Worm (Caenorhabditis elegans) whole organism, L2 larva: ENCODE data around the gene T06E4.21.

Experiments
- C34F6.9 ChIP-seq: fragments of 150-350 bp; optimal IDR thresholded peaks from 2 replicates; lab custom pipeline; 2014; ENCODE audit warnings: missing biosample characterization, missing genetic modification characterization
- F13H6.1 ChIP-seq: sonication (generic microtip); optimal IDR thresholded peaks from 2 replicates; lab custom pipeline; 2016; ENCODE audit warnings: missing genetic modification characterization, missing compliant biosample characterization
- R02D3.7 ChIP-seq: fragments of 150-350 bp; optimal IDR thresholded peaks from 2 replicates; lab custom pipeline; 2014; ENCODE audit warnings: missing biosample characterization, missing genetic modification characterization
- ZK546.5 ChIP-seq: sonication (generic microtip); optimal IDR thresholded peaks from 2 replicates; lab custom pipeline; 2017; ENCODE audit warnings: missing biosample characterization, missing genetic modification characterization
- alr-1 ChIP-seq: fragments of 150-350 bp; optimal IDR thresholded peaks from 2 replicates; lab custom pipeline; 2014; ENCODE audit warnings: missing biosample characterization, missing genetic modification characterization
- aly-2 ChIP-seq: fragments of 150-350 bp; optimal IDR thresholded peaks from 2 replicates; lab custom pipeline; 2014; ENCODE audit warnings: missing biosample characterization, missing genetic modification characterization
- ama-1 ChIP-seq: fragments of 150-350 bp; optimal IDR thresholded peaks from 2 replicates; lab custom pipeline; 2018; ENCODE audit warnings: inconsistent platforms
- blmp-1 ChIP-seq: sonication (generic microtip); optimal IDR thresholded peaks from 2 replicates; lab custom pipeline; 2017; ENCODE audit warnings: missing genetic modification characterization, mild to moderate bottlenecking, missing compliant biosample characterization, antibody characterized with exemption, moderate library complexity; ENCODE audit not compliant: insufficient read depth
- ceh-16 ChIP-seq: fragments of 150-350 bp; optimal IDR thresholded peaks from 2 replicates; lab custom pipeline; 2014; ENCODE audit warnings: missing biosample characterization, missing genetic modification characterization
- ceh-82 ChIP-seq: fragments of 150-350 bp; optimal IDR thresholded peaks from 2 replicates; lab custom pipeline; 2014; ENCODE audit warnings: missing biosample characterization, missing genetic modification characterization
- crh-2 ChIP-seq: sonication (generic microtip); optimal IDR thresholded peaks from 2 replicates; lab custom pipeline; 2017; ENCODE audit warnings: missing biosample characterization, missing genetic modification characterization
- dmd-4 ChIP-seq: sonication (generic microtip); optimal IDR thresholded peaks from 2 replicates; lab custom pipeline; 2017; ENCODE audit warnings: missing biosample characterization, missing genetic modification characterization
- egl-27 ChIP-seq: sonication (generic microtip); optimal IDR thresholded peaks from 3 replicates; lab custom pipeline; 2017; ENCODE audit warnings: missing biosample characterization, missing genetic modification reagents, missing genetic modification characterization
- elt-1 ChIP-seq: fragments of 150-350 bp; optimal IDR thresholded peaks from 2 replicates; lab custom pipeline; 2014; ENCODE audit warnings: missing biosample characterization, missing genetic modification characterization
- fos-1 ChIP-seq: fragments of 150-350 bp; optimal IDR thresholded peaks from 2 replicates; lab custom pipeline; 2014; ENCODE audit warnings: missing biosample characterization, missing genetic modification characterization
- lin-11 ChIP-seq: fragments of 150-350 bp; sonication (generic microtip); optimal IDR thresholded peaks from 2 replicates; lab custom pipeline; 2014; ENCODE audit warnings: missing biosample characterization, missing genetic modification characterization, inconsistent platforms, mixed read lengths
- lin-13 ChIP-seq: fragments of 150-350 bp; optimal IDR thresholded peaks from 2 replicates; lab custom pipeline; 2014; ENCODE audit warnings: missing biosample characterization, missing genetic modification reagents, missing genetic modification characterization
- lin-39 ChIP-seq: fragments of 150-350 bp; optimal IDR thresholded peaks from 2 replicates; lab custom pipeline; 2014; ENCODE audit warnings: missing biosample characterization, missing genetic modification reagents, missing genetic modification characterization
- mab-5 ChIP-seq: fragments of 150-350 bp; optimal IDR thresholded peaks from 2 replicates; lab custom pipeline; 2014; ENCODE audit warnings: missing biosample characterization, missing genetic modification characterization
- nhr-11 ChIP-seq: fragments of 150-350 bp; optimal IDR thresholded peaks from 2 replicates; lab custom pipeline; 2014; ENCODE audit warnings: missing biosample characterization, missing genetic modification characterization
- nhr-12 ChIP-seq: fragments of 150-350 bp; optimal IDR thresholded peaks from 2 replicates; lab custom pipeline; 2014; ENCODE audit warnings: missing biosample characterization, missing genetic modification characterization
- nhr-129 ChIP-seq: fragments of 150-350 bp; optimal IDR thresholded peaks from 2 replicates; lab custom pipeline; 2014; ENCODE audit warnings: missing biosample characterization, missing genetic modification characterization
- nhr-21 ChIP-seq: fragments of 150-350 bp; optimal IDR thresholded peaks from 2 replicates; lab custom pipeline; 2014; ENCODE audit warnings: missing biosample characterization, missing genetic modification characterization
- nhr-237 ChIP-seq: fragments of 150-350 bp; optimal IDR thresholded peaks from 2 replicates; lab custom pipeline; 2014; ENCODE audit warnings: missing biosample characterization, missing genetic modification characterization
- nhr-25 ChIP-seq: fragments of 150-350 bp; sonication (generic microtip); optimal IDR thresholded peaks from 3 replicates; lab custom pipeline; 2014; ENCODE audit warnings: missing biosample characterization, missing genetic modification characterization
- sem-4 ChIP-seq: fragments of 150-350 bp; optimal IDR thresholded peaks from 2 replicates; lab custom pipeline; 2014; ENCODE audit warnings: missing biosample characterization, missing genetic modification reagents, missing genetic modification characterization
- sma-3 ChIP-seq: sonication (generic microtip); optimal IDR thresholded peaks from 2 replicates; lab custom pipeline; 2016; ENCODE audit warnings: missing genetic modification reagents, missing genetic modification characterization, missing compliant biosample characterization
- sma-9 ChIP-seq, 2 experiments: fragments of 150-350 bp in 1 of 2; sonication (generic microtip) in 1 of 2; optimal IDR thresholded peaks; 2 replicates each; lab custom pipeline; 2014 to 2016; ENCODE audit warnings: missing genetic modification characterization in 2 of 2, mild to moderate bottlenecking in 1 of 2, missing biosample characterization in 1 of 2, missing compliant biosample characterization in 1 of 2, missing genetic modification reagents in 1 of 2, moderate library complexity in 1 of 2
- snpc-4 ChIP-seq: fragments of 150-350 bp; optimal IDR thresholded peaks from 2 replicates; lab custom pipeline; 2014; ENCODE audit warnings: missing biosample characterization, missing genetic modification characterization
- unc-62 ChIP-seq: fragments of 150-350 bp; optimal IDR thresholded peaks from 2 replicates; lab custom pipeline; 2014; ENCODE audit warnings: missing biosample characterization, missing genetic modification reagents, missing genetic modification characterization
- zag-1 ChIP-seq: fragments of 150-350 bp; optimal IDR thresholded peaks from 2 replicates; lab custom pipeline; 2014; ENCODE audit warnings: missing biosample characterization, missing genetic modification characterization
- ztf-1 ChIP-seq: fragments of 200-800 bp; sonication (Bioruptor generic); conservative IDR thresholded peaks from 2 replicates; pipeline ENCODE4 v1.3.6; 2022; ENCODE audit warnings: missing genetic modification characterization, missing compliant biosample characterization
- ztf-4 ChIP-seq: fragments of 150-350 bp; optimal IDR thresholded peaks from 2 replicates; lab custom pipeline; 2014; ENCODE audit warnings: missing biosample characterization, missing genetic modification characterization

Gene T06E4.21

ce11 chrV:9629643-9630042 lies 21.8 kb upstream of the T06E4.21 start, which contains the start of gene col-146:
Gene col-146 (plus strand): TSS chrV:9629943.
- TF ChIP-seq ztf-1 (GFP tag; lab: Robert Waterston, UW): no peak
- TF ChIP-seq lin-11: no peak
- TF ChIP-seq ztf-4 (tag; lab: Kevin White, UChicago): no peak
- TF ChIP-seq R02D3.7: no peak
- TF ChIP-seq C34F6.9 (tag; lab: Kevin White, UChicago): no peak
- TF ChIP-seq unc-62 (GFP tag; lab: Kevin White, UChicago): no peak
- TF ChIP-seq alr-1 (tag; lab: Kevin White, UChicago): no peak
- no peak for TF ChIP-seq dmd-4 (tag; lab: Kevin White, UChicago)
- no peak for TF ChIP-seq egl-27 (tag; lab: Kevin White, UChicago)
- no peak for TF ChIP-seq zag-1 (tag; lab: Kevin White, UChicago)
- no peak for TF ChIP-seq aly-2 (tag; lab: Kevin White, UChicago)
- TF ChIP-seq crh-2 (tag; lab: Kevin White, UChicago): no peak
- no peak for TF ChIP-seq nhr-21 (tag; lab: Kevin White, UChicago)
- no peak for TF ChIP-seq sma-9 (GFP tag; optimal IDR thresholded peaks at IDR 0.05; lab: Kevin White, UChicago)
- TF ChIP-seq sma-9 (tag; optimal IDR thresholded peaks at IDR 0.05; lab: Kevin White, UChicago): no peak
- no peak for TF ChIP-seq lin-13 (GFP tag; lab: Kevin White, UChicago)
- no peak for TF ChIP-seq elt-1 (tag; lab: Kevin White, UChicago)

- TF ChIP-seq lin-39 (tag; lab: Kevin White, UChicago) (no peak), zag-1 (tag; lab: Kevin White, UChicago) (no peak), lin-13 (GFP tag; lab: Kevin White, UChicago) (no peak), nhr-129 (no peak), mab-5 (tag; lab: Kevin White, UChicago) (no peak), ceh-16 (no peak), fos-1 (tag; lab: Kevin White, UChicago) (no peak), ceh-82 (tag; lab: Kevin White, UChicago) (no peak), unc-62 (GFP tag; lab: Kevin White, UChicago) (no peak), nhr-12 (tag; lab: Kevin White, UChicago) (no peak)
Measured at ce11 chrV:9630542-9630941, 20.9 kb upstream of the T06E4.21 start.

ce11 chrV:9630944-9631343 lies 20.4 kb upstream of the T06E4.21 start, which contains the start of gene T06E4.5:
Gene T06E4.5 (plus strand): TSS chrV:9631244.
- no peak for TF ChIP-seq ZK546.5
- no peak for TF ChIP-seq elt-1 (tag; lab: Kevin White, UChicago)
- no peak for TF ChIP-seq nhr-237 (tag; lab: Kevin White, UChicago)
- no peak for TF ChIP-seq nhr-12 (tag; lab: Kevin White, UChicago)
- TF ChIP-seq, all 48 proteins: peak for 0

- TF ChIP-seq lin-13 (GFP tag; lab: Kevin White, UChicago): no peak
- no peak for TF ChIP-seq mab-5 (tag; lab: Kevin White, UChicago)
- no peak for TF ChIP-seq ama-1 (lab: Kevin White, UChicago)
- no peak for TF ChIP-seq snpc-4 (tag; lab: Kevin White, UChicago)
- no peak for TF ChIP-seq sem-4 (tag; lab: Kevin White, UChicago)
- no peak for TF ChIP-seq unc-62 (GFP tag; lab: Kevin White, UChicago)
- no peak for TF ChIP-seq crh-2 (tag; lab: Kevin White, UChicago)
- no peak for TF ChIP-seq nhr-129
Measured at ce11 chrV:9632348-9632747, 19.0 kb upstream of the T06E4.21 start.

- TF ChIP-seq nhr-11 (tag; lab: Kevin White, UChicago) (no peak), F13H6.1 (tag; lab: Kevin White, UChicago) (no peak), nhr-25 (tag; lab: Kevin White, UChicago) (peak; percentile 67), sma-9 (GFP tag; optimal IDR thresholded peaks at IDR 0.05; lab: Kevin White, UChicago) (peak; percentile 52), sma-9 (tag; optimal IDR thresholded peaks at IDR 0.05; lab: Kevin White, UChicago) (no peak), fos-1 (tag; lab: Kevin White, UChicago) (peak; percentile 10), blmp-1 (tag; lab: Kevin White, UChicago) (peak; percentile 73), sma-3 (GFP tag; lab: Kevin White, UChicago) (peak; percentile 22), nhr-129 (no peak), crh-2 (tag; lab: Kevin White, UChicago) (peak; percentile 34)
Measured at ce11 chrV:9633313-9633712, 18.1 kb upstream of the T06E4.21 start, which contains the start of gene col-147. Gene col-147 (minus strand): TSS chrV:9633338.
